Worm (Caenorhabditis elegans) whole organism, young adult: Measurements from ENCODE around the gene C45B11.5.

Experiments used
- B0336.3 ChIP-seq: fragments of 200-800 bp; sonication (Bioruptor generic); IDR thresholded peaks from 2 replicates; pipeline ENCODE4 v1.3.6; 2022; ENCODE audit warnings: missing genetic modification characterization, missing compliant biosample characterization
- F55B11.4 ChIP-seq: sonication (generic microtip); optimal IDR thresholded peaks from 2 replicates; lab custom pipeline; 2016; ENCODE audit warnings: missing compliant biosample characterization, missing genetic modification characterization, borderline replicate concordance; ENCODE audit not compliant: insufficient read depth
- F57A8.1 ChIP-seq: fragments of 200-800 bp; sonication (Bioruptor generic); optimal IDR thresholded peaks from 2 replicates; lab custom pipeline; 2018; ENCODE audit warnings: mild to moderate bottlenecking, missing genetic modification characterization, moderate library complexity, missing compliant biosample characterization
- Y53F4B.3 ChIP-seq: fragments of 200-800 bp; sonication (Bioruptor generic); IDR thresholded peaks from 2 replicates; pipeline ENCODE4 v1.3.6; 2022; ENCODE audit warnings: missing genetic modification reagents, missing genetic modification characterization, missing compliant biosample characterization
- ZK185.1 ChIP-seq: sonication (generic microtip); optimal IDR thresholded peaks from 2 replicates; lab custom pipeline; 2016; ENCODE audit warnings: mild to moderate bottlenecking, missing genetic modification characterization, missing compliant biosample characterization; ENCODE audit not compliant: poor library complexity, severe bottlenecking
- ama-1 ChIP-seq, 3 experiments: fragments of 150-350 bp in 1 of 3; sonication (generic microtip) in 2 of 3; optimal IDR thresholded peaks; 2 replicates each; lab custom pipeline; 2014 to 2018; ENCODE audit warnings: missing biosample characterization in 2 of 3, missing genetic modification characterization in 2 of 3, missing genetic modification reagents in 2 of 3
- nhr-90 ChIP-seq: sonication (generic microtip); optimal IDR thresholded peaks from 2 replicates; lab custom pipeline; 2016; ENCODE audit warnings: missing genotype, mild to moderate bottlenecking, missing genetic modification characterization, missing compliant biosample characterization
- pbrm-1 ChIP-seq: fragments of 200-800 bp; sonication (Bioruptor generic); IDR thresholded peaks from 2 replicates; pipeline ENCODE4 v1.3.6; 2022; ENCODE audit warnings: missing genetic modification reagents, missing genetic modification characterization, missing compliant biosample characterization

DNA sequence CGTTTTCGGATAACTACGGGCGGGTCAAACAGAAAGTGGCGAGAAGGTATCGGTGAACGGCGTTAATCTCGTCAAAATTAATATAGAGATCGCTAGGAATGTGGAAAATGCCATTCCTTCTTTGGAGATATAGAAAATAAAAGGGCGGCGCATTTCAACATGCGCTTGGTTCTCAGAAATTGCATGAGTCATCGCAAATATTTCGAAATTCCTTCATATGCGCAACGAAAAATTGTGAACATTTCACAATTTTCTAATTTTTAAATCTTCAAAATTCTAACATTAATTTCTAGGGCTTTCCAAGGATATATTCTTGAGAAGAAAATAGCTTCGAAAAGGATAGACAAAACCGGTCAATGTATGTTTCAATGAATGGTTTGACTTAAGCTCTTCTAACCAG is 37.3 kb downstream of the C45B11.5 start:
- TF ChIP-seq Y53F4B.3 (GFP tag; lab: Robert Waterston, UW) (no peak), F55B11.4 (no peak), nhr-90 (no peak), pbrm-1 (GFP tag; lab: Robert Waterston, UW) (no peak), B0336.3 (GFP tag; lab: Robert Waterston, UW) (no peak), ama-1 (optimal IDR thresholded peaks at IDR 0.05; lab: Kevin White, UChicago) (no peak), ama-1 (GFP tag; optimal IDR thresholded peaks at IDR 0.05; lab: Kevin White, UChicago) (no peak), F57A8.1 (GFP tag; lab: Kevin White, UChicago) (no peak), ZK185.1 (tag; lab: Kevin White, UChicago) (no peak)
